Fruit fly (Drosophila melanogaster): Measurements from ENCODE around the gene Cp38.

Gene Cp38

dm6 chrX:8455019-8455555 lies 26.6 kb upstream of the Cp38 start, which contains the start of gene org-1 (continued):
- TF ChIP-seq stc (GFP tag; IDR thresholded peaks at IDR 0.05) (peak; percentile 96), CG4730 (GFP tag; IDR thresholded peaks at IDR 0.05) (peak; percentile 97), cg (GFP tag; optimal IDR thresholded peaks at IDR 0.05) (no peak), NFAT (GFP tag; IDR thresholded peaks at IDR 0.05) (peak; percentile 91), MESR4 (GFP tag; optimal IDR thresholded peaks at IDR 0.05) (peak; percentile 31), CG13624 (GFP tag; optimal IDR thresholded peaks at IDR 0.05) (peak; percentile 73), H15 (GFP tag; IDR thresholded peaks at IDR 0.05) (peak; percentile 97), Rx (GFP tag; IDR thresholded peaks at IDR 0.05) (peak; percentile 96), unc-4 (GFP tag; IDR thresholded peaks at IDR 0.05; ENCODE audit: partially characterized antibody) (no peak), Sry-β (GFP tag; optimal IDR thresholded peaks at IDR 0.05) (peak; percentile 70), nerfin-1 (tag; optimal IDR thresholded peaks at IDR 0.05) (peak; percentile 93), gem (tag; optimal IDR thresholded peaks at IDR 0.05) (peak; percentile 97), Ets97D (GFP tag; optimal IDR thresholded peaks at IDR 0.05) (peak; percentile 57), trh (GFP tag; optimal IDR thresholded peaks at IDR 0.05) (peak; percentile 81), HLH3B (GFP tag; IDR thresholded peaks at IDR 0.05) (peak; percentile 98), gt (GFP tag; IDR thresholded peaks at IDR 0.05) (peak; percentile 96), CG3065 (GFP tag; optimal IDR thresholded peaks at IDR 0.05) (peak; percentile 89), hb (GFP tag; IDR thresholded peaks at IDR 0.05; ENCODE audit: partially characterized antibody) (no peak), CG7839 (tag; optimal IDR thresholded peaks at IDR 0.05) (peak; percentile 96), fu2 (GFP tag; optimal IDR thresholded peaks at IDR 0.05) (peak; percentile 44), zfh2 (GFP tag; optimal IDR thresholded peaks at IDR 0.05) (peak; percentile 37), CG13123 (GFP tag; optimal IDR thresholded peaks at IDR 0.05) (peak; percentile 90), CG10274 (GFP tag; optimal IDR thresholded peaks at IDR 0.05) (peak; percentile 99), CG30403 (GFP tag; optimal IDR thresholded peaks at IDR 0.05) (peak; percentile 92), btn (GFP tag; optimal IDR thresholded peaks at IDR 0.05) (peak; percentile 67), salm (tag; optimal IDR thresholded peaks at IDR 0.05) (peak; percentile 94), mld (GFP tag; IDR thresholded peaks at IDR 0.05; ENCODE audit: partially characterized antibody) (no peak), Spps (tag; optimal IDR thresholded peaks at IDR 0.05) (peak; percentile 93), CG43689 (GFP tag; IDR thresholded peaks at IDR 0.05) (peak; percentile 94), CG30020 (tag; optimal IDR thresholded peaks at IDR 0.05) (peak; percentile 77), CG5953 (GFP tag; IDR thresholded peaks at IDR 0.05) (peak; percentile 93), CG7963 (GFP tag; IDR thresholded peaks at IDR 0.05; ENCODE audit: partially characterized antibody) (no peak), dan (GFP tag; IDR thresholded peaks at IDR 0.05) (peak; percentile 98), CG4282 (GFP tag; optimal IDR thresholded peaks at IDR 0.05) (no peak), Nf-YA (GFP tag; IDR thresholded peaks at IDR 0.05) (peak; percentile 92), CG15514 (GFP tag; optimal IDR thresholded peaks at IDR 0.05) (peak; percentile 72), Atf6 (GFP tag; IDR thresholded peaks at IDR 0.05) (peak; percentile 91), CG16779 (GFP tag; IDR thresholded peaks at IDR 0.05) (peak; percentile 82), Dref (GFP tag; IDR thresholded peaks at IDR 0.05) (0 out of 2 replicates have a peak, but pooled peaks have one; percentile 16), cato (GFP tag; optimal IDR thresholded peaks at IDR 0.05; ENCODE audit: borderline replicate concordance) (peak; percentile 84), CG10321 (GFP tag; IDR thresholded peaks at IDR 0.05) (peak; percentile 73), h (optimal IDR thresholded peaks at IDR 0.05) (no peak), insv (GFP tag; optimal IDR thresholded peaks at IDR 0.05) (peak in 1 of 2 experiments; percentile 50), CG8765 (GFP tag; IDR thresholded peaks at IDR 0.05) (peak; percentile 96), Optix (GFP tag; IDR thresholded peaks at IDR 0.05) (peak; percentile 96), eve (GFP tag; optimal IDR thresholded peaks at IDR 0.05) (peak in 1 of 2 experiments; percentile 93), CG8290 (GFP tag; optimal IDR thresholded peaks at IDR 0.05) (peak; percentile 91), CG8290 (tag; optimal IDR thresholded peaks at IDR 0.05) (peak; percentile 82 to 97), Neu2 (GFP tag; optimal IDR thresholded peaks at IDR 0.05; ENCODE audit: borderline replicate concordance) (no peak), scrt (GFP tag; optimal IDR thresholded peaks at IDR 0.05) (peak; percentile 84), jigr1 (GFP tag; IDR thresholded peaks at IDR 0.05) (peak; percentile 97), Six4 (GFP tag; optimal IDR thresholded peaks at IDR 0.05) (peak; percentile 93)
